Worm (Caenorhabditis elegans) whole organism, late embryonic: ENCODE data around the gene srbc-65.

Source experiments
- C08G9.2 ChIP-seq: sonication (generic microtip); optimal IDR thresholded peaks from 2 replicates; lab custom pipeline; 2016; ENCODE audit warnings: mild to moderate bottlenecking, missing genetic modification characterization, moderate library complexity, missing compliant biosample characterization
- K02D7.2 ChIP-seq: sonication (generic microtip); optimal IDR thresholded peaks from 2 replicates; lab custom pipeline; 2017; ENCODE audit warnings: mild to moderate bottlenecking, missing genetic modification characterization, missing compliant biosample characterization
- T23F11.4 ChIP-seq: fragments of 200-800 bp; sonication (Bioruptor generic); optimal IDR thresholded peaks from 2 replicates; lab custom pipeline; 2018; ENCODE audit warnings: mild to moderate bottlenecking, missing genetic modification characterization, missing compliant biosample characterization
- Y22D7AL.16 ChIP-seq: sonication (generic microtip); optimal IDR thresholded peaks from 2 replicates; lab custom pipeline; 2016; ENCODE audit warnings: missing genetic modification characterization, missing compliant biosample characterization
- ama-1 ChIP-seq: fragments of 150-350 bp; optimal IDR thresholded peaks from 2 replicates; lab custom pipeline; 2014
- ceh-14 ChIP-seq: sonication (generic microtip); optimal IDR thresholded peaks from 2 replicates; lab custom pipeline; 2016; ENCODE audit warnings: missing genotype, missing genetic modification characterization, missing compliant biosample characterization
- ceh-24 ChIP-seq: sonication (generic microtip); optimal IDR thresholded peaks from 2 replicates; lab custom pipeline; 2016; ENCODE audit warnings: mild to moderate bottlenecking, missing genetic modification characterization, missing compliant biosample characterization
- ceh-31 ChIP-seq: sonication (generic microtip); optimal IDR thresholded peaks from 2 replicates; lab custom pipeline; 2016; ENCODE audit warnings: missing genetic modification characterization, missing compliant biosample characterization
- ceh-45 ChIP-seq: fragments of 200-800 bp; sonication (Bioruptor generic); IDR thresholded peaks from 2 replicates; pipeline ENCODE4 v1.3.6; 2022; ENCODE audit warnings: missing genetic modification reagents, missing genetic modification characterization, missing compliant biosample characterization
- ceh-48 ChIP-seq: sonication (generic microtip); optimal IDR thresholded peaks from 2 replicates; lab custom pipeline; 2016; ENCODE audit warnings: missing genetic modification characterization, inconsistent platforms, missing compliant biosample characterization
- ceh-6 ChIP-seq: fragments of 200-800 bp; sonication (Bioruptor generic); optimal IDR thresholded peaks from 2 replicates; lab custom pipeline; 2018; ENCODE audit warnings: mild to moderate bottlenecking, missing genetic modification characterization, missing compliant biosample characterization
- ceh-9 ChIP-seq: sonication (generic microtip); optimal IDR thresholded peaks from 2 replicates; lab custom pipeline; 2016; ENCODE audit warnings: mild to moderate bottlenecking, missing genetic modification characterization, inconsistent platforms, missing compliant biosample characterization
- che-1 ChIP-seq: sonication (generic microtip); optimal IDR thresholded peaks from 2 replicates; lab custom pipeline; 2016; ENCODE audit warnings: mild to moderate bottlenecking, missing genetic modification characterization, missing compliant biosample characterization
- dve-1 ChIP-seq: sonication (generic microtip); optimal IDR thresholded peaks from 2 replicates; lab custom pipeline; 2017; ENCODE audit warnings: antibody characterized with exemption, mild to moderate bottlenecking, missing genetic modification characterization, missing compliant biosample characterization
- elt-4 ChIP-seq: sonication (generic microtip); optimal IDR thresholded peaks from 2 replicates; lab custom pipeline; 2016; ENCODE audit warnings: missing genetic modification characterization, missing compliant biosample characterization
- ets-4 ChIP-seq: sonication (generic microtip); optimal IDR thresholded peaks from 2 replicates; lab custom pipeline; 2016; ENCODE audit warnings: missing genetic modification characterization, missing compliant biosample characterization
- eyg-1 ChIP-seq: sonication (generic microtip); optimal IDR thresholded peaks from 2 replicates; lab custom pipeline; 2016; ENCODE audit warnings: missing genotype, missing genetic modification characterization, missing compliant biosample characterization
- fax-1 ChIP-seq: sonication (generic microtip); optimal IDR thresholded peaks from 2 replicates; lab custom pipeline; 2016; ENCODE audit warnings: missing genotype, missing genetic modification characterization, missing compliant biosample characterization
- fkh-10 ChIP-seq: fragments of 150-350 bp; optimal IDR thresholded peaks from 2 replicates; lab custom pipeline; 2014; ENCODE audit warnings: missing biosample characterization, missing genetic modification reagents, missing genetic modification characterization
- gmeb-2 ChIP-seq: sonication (generic microtip); optimal IDR thresholded peaks from 2 replicates; lab custom pipeline; 2016; ENCODE audit warnings: missing genetic modification characterization, inconsistent platforms, missing compliant biosample characterization
- hlh-13 ChIP-seq: fragments of 200-800 bp; sonication (Bioruptor generic); optimal IDR thresholded peaks from 2 replicates; lab custom pipeline; 2018; ENCODE audit warnings: mild to moderate bottlenecking, missing genetic modification characterization, missing compliant biosample characterization
- hlh-15 ChIP-seq: sonication (generic microtip); optimal IDR thresholded peaks from 2 replicates; lab custom pipeline; 2016; ENCODE audit warnings: missing genetic modification characterization, missing compliant biosample characterization
- hlh-6 ChIP-seq: sonication (generic microtip); optimal IDR thresholded peaks from 2 replicates; lab custom pipeline; 2016; ENCODE audit warnings: missing genotype, missing genetic modification characterization, missing compliant biosample characterization
- hlh-8 ChIP-seq: sonication (generic microtip); optimal IDR thresholded peaks from 2 replicates; lab custom pipeline; 2016; ENCODE audit warnings: missing genotype, missing genetic modification characterization, missing compliant biosample characterization
- madf-2 ChIP-seq: sonication (generic microtip); optimal IDR thresholded peaks from 2 replicates; lab custom pipeline; 2017; ENCODE audit warnings: missing genetic modification characterization, missing compliant biosample characterization
- nfya-1 ChIP-seq: sonication (generic microtip); optimal IDR thresholded peaks from 2 replicates; lab custom pipeline; 2017; ENCODE audit warnings: missing genetic modification characterization, mild to moderate bottlenecking, missing compliant biosample characterization, antibody characterized with exemption, moderate library complexity
- nhr-232 ChIP-seq: sonication (generic microtip); optimal IDR thresholded peaks from 2 replicates; lab custom pipeline; 2016; ENCODE audit warnings: missing genetic modification characterization, missing compliant biosample characterization
- npax-4 ChIP-seq: sonication (generic microtip); optimal IDR thresholded peaks from 2 replicates; lab custom pipeline; 2016; ENCODE audit warnings: missing genetic modification characterization, missing compliant biosample characterization
- odd-2 ChIP-seq: sonication (generic microtip); optimal IDR thresholded peaks from 2 replicates; lab custom pipeline; 2017; ENCODE audit warnings: antibody characterized with exemption, mild to moderate bottlenecking, missing genetic modification characterization, missing compliant biosample characterization
- pag-3 ChIP-seq: sonication (generic microtip); optimal IDR thresholded peaks from 2 replicates; lab custom pipeline; 2016; ENCODE audit warnings: missing compliant biosample characterization, missing genetic modification characterization, borderline replicate concordance
- pqm-1 ChIP-seq: sonication (generic microtip); optimal IDR thresholded peaks from 2 replicates; lab custom pipeline; 2016; ENCODE audit warnings: missing genetic modification characterization, missing compliant biosample characterization
- pros-1 ChIP-seq: fragments of 150-350 bp; optimal IDR thresholded peaks from 2 replicates; lab custom pipeline; 2014; ENCODE audit warnings: missing biosample characterization, missing genetic modification reagents, missing genetic modification characterization
- ref-2 ChIP-seq: sonication (generic microtip); optimal IDR thresholded peaks from 2 replicates; lab custom pipeline; 2016; ENCODE audit warnings: missing genetic modification characterization, missing compliant biosample characterization
- rnt-1 ChIP-seq: sonication (generic microtip); optimal IDR thresholded peaks from 2 replicates; lab custom pipeline; 2016; ENCODE audit warnings: missing genetic modification characterization, missing compliant biosample characterization
- sdc-2 ChIP-seq: sonication (generic microtip); optimal IDR thresholded peaks from 2 replicates; lab custom pipeline; 2016; ENCODE audit warnings: missing genotype, missing genetic modification characterization, missing compliant biosample characterization
- syd-9 ChIP-seq: sonication (generic microtip); optimal IDR thresholded peaks from 2 replicates; lab custom pipeline; 2016; ENCODE audit warnings: mild to moderate bottlenecking, missing genetic modification characterization, moderate library complexity, missing compliant biosample characterization
- tbx-2 ChIP-seq: sonication (generic microtip); optimal IDR thresholded peaks from 2 replicates; lab custom pipeline; 2016; ENCODE audit warnings: missing genetic modification characterization, missing compliant biosample characterization
- tbx-7 ChIP-seq: sonication (generic microtip); optimal IDR thresholded peaks from 2 replicates; lab custom pipeline; 2016; ENCODE audit warnings: missing genotype, missing genetic modification characterization, missing compliant biosample characterization
- ttx-3 ChIP-seq: sonication (generic microtip); optimal IDR thresholded peaks from 2 replicates; lab custom pipeline; 2016; ENCODE audit warnings: missing genetic modification reagents, missing genetic modification characterization, missing compliant biosample characterization
- unc-42 ChIP-seq: sonication (generic microtip); optimal IDR thresholded peaks from 2 replicates; lab custom pipeline; 2016; ENCODE audit warnings: missing genotype, missing genetic modification characterization, missing compliant biosample characterization
- unc-55 ChIP-seq: sonication (generic microtip); optimal IDR thresholded peaks from 2 replicates; lab custom pipeline; 2017; ENCODE audit warnings: missing biosample characterization, missing genetic modification reagents, missing genetic modification characterization

The srbc-65 gene

DNA sequence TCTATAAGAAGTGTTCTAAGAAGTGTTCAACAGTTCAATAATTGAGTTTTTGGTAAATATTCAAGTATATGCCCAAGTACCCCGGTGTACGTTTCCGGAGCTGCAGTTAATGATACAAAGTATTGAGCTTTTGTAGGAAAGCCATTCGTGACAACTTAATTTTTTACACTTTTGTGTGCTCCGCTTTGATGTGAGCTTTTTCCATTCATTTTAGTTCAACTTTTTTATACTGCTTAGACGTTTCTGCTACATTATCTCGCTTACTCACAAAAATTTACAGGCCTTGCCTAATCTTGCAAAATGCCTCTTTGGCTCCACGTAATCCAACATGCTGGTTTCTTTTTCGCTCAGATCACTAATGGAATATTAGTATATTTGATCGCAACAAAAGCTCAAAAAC lies 25.1 kb downstream of the srbc-65 start, which contains the start of gene str-151:
TSS of gene str-151 (plus strand) at position 301 of the 400 bp plus-strand sequence.
- TF ChIP-seq tbx-2 (tag; lab: Kevin White, UChicago) (no peak), T23F11.4 (GFP tag; lab: Kevin White, UChicago) (no peak), unc-55 (GFP tag; lab: Kevin White, UChicago) (no peak), pros-1 (no peak), hlh-8 (tag; lab: Kevin White, UChicago) (no peak), ama-1 (lab: Kevin White, UChicago) (no peak), sdc-2 (no peak), pqm-1 (no peak), pag-3 (tag; lab: Kevin White, UChicago) (no peak), tbx-7 (tag; lab: Kevin White, UChicago) (no peak), elt-4 (tag; lab: Kevin White, UChicago) (no peak), che-1 (tag; lab: Kevin White, UChicago) (no peak), nfya-1 (no peak), C08G9.2 (tag; lab: Kevin White, UChicago) (no peak), syd-9 (no peak), hlh-15 (no peak)

DNA sequence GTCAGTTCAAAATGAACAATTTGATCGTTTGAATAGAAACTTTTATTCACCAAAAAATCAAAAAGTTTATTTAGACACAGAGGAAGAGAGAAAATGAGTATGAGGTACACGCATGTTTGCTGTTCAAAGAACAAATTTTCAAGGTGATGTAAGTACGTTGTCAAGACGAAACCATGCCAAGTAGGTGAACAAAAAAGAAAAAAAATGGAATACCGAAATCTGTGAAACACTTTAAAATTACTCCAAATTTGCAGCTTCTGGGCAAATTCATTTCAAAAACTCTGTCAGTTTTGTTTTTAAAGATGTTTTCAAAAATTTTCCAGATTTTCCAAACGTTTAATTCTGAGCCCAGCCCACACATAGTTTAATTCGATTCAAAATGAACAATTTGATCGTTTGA lies 29.6 kb downstream of the srbc-65 start, which contains the start of gene nhr-271:
TSS of gene nhr-271 (minus strand) at position 101 of the 400 bp plus-strand sequence.
- TF ChIP-seq fax-1 (tag; lab: Kevin White, UChicago) (no peak), eyg-1 (tag; lab: Kevin White, UChicago) (no peak), madf-2 (tag; lab: Kevin White, UChicago) (no peak), Y22D7AL.16 (no peak), hlh-8 (tag; lab: Kevin White, UChicago) (no peak), fkh-10 (GFP tag; lab: Kevin White, UChicago) (no peak), ceh-31 (tag; lab: Kevin White, UChicago) (no peak), ceh-6 (GFP tag; lab: Kevin White, UChicago) (no peak), ceh-14 (tag; lab: Kevin White, UChicago) (no peak), syd-9 (no peak), ceh-24 (no peak), C08G9.2 (tag; lab: Kevin White, UChicago) (no peak), ceh-45 (GFP tag; lab: Robert Waterston, UW) (no peak), sdc-2 (no peak), che-1 (tag; lab: Kevin White, UChicago) (no peak), ets-4 (no peak), unc-42 (tag; lab: Kevin White, UChicago) (no peak), gmeb-2 (tag; lab: Kevin White, UChicago) (no peak)

DNA sequence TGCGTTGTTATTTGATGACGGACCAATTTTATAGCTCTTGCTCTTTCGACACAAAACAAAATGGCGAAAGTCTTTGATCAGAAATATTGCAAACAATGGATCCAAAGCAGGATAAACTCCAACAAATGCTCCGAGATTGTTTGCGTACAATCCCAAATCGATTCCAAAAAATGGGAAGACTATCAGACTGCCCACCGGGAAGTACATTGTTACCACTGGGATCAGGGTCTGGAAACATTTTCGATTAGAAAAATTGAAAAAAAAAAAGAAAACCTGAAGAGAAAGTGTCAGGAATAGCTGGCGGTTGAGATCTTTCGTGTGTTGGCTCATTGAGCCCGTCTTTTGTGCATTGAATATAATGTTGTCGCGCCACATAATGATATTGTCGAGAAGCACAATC lies 30.3 kb downstream of the srbc-65 start:
- no peak for TF ChIP-seq nhr-232
- no peak for TF ChIP-seq ceh-31 (tag; lab: Kevin White, UChicago)
- no peak for TF ChIP-seq K02D7.2
- TF ChIP-seq npax-4 (tag; lab: Kevin White, UChicago), result no peak
- no peak for TF ChIP-seq hlh-15
- no peak for TF ChIP-seq ceh-6 (GFP tag; lab: Kevin White, UChicago)
- TF ChIP-seq ceh-9 (tag; lab: Kevin White, UChicago), result no peak
- no peak for TF ChIP-seq hlh-13 (GFP tag; lab: Kevin White, UChicago)
- no peak for TF ChIP-seq dve-1 (tag; lab: Kevin White, UChicago)
- TF ChIP-seq ceh-14 (tag; lab: Kevin White, UChicago), result no peak
- no peak for TF ChIP-seq nfya-1
- no peak for TF ChIP-seq odd-2 (tag; lab: Kevin White, UChicago)
- no peak for TF ChIP-seq sdc-2
- TF ChIP-seq syd-9, result no peak
- no peak for TF ChIP-seq fax-1 (tag; lab: Kevin White, UChicago)
- TF ChIP-seq pag-3 (tag; lab: Kevin White, UChicago), result no peak

DNA sequence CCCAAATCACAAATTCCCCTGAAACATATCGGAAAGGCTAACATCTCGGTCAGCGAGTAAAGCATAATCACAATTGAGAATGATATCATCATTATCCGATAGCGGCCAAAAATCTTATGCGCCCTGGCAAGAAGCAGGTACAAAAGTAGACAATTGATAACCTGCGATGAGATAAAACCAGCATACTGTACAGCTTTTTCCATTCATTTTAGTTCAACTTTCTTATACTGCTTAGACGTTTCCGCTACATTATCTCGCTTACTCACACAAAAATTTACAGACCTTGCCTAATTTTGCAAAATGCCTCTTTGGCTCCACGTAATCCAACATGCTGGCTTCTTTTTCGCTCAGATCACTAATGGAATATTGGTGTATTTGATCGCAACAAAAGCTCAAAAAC lies 32.2 kb downstream of the srbc-65 start, which contains the start of gene str-150:
TSS of gene str-150 (plus strand) at position 301 of the 400 bp plus-strand sequence.
- TF ChIP-seq rnt-1 (tag; lab: Kevin White, UChicago) (no peak), sdc-2 (no peak), ttx-3 (tag; lab: Kevin White, UChicago) (no peak), nhr-232 (no peak), pqm-1 (no peak), ceh-48 (tag; lab: Kevin White, UChicago) (no peak), ref-2 (tag; lab: Kevin White, UChicago) (no peak), ets-4 (no peak), pag-3 (tag; lab: Kevin White, UChicago) (no peak), hlh-6 (tag; lab: Kevin White, UChicago) (no peak)
